Worm (Caenorhabditis elegans) whole organism, L4 larva: ENCODE results near the gene W04D12.1.

ENCODE experiments used
- F37D6.2 ChIP-seq: sonication (generic microtip); optimal IDR thresholded peaks from 2 replicates; lab custom pipeline; 2016; ENCODE audit warnings: mild to moderate bottlenecking, missing genetic modification characterization, missing compliant biosample characterization
- F49E8.2 ChIP-seq: sonication (generic microtip); optimal IDR thresholded peaks from 2 replicates; lab custom pipeline; 2016; ENCODE audit warnings: missing compliant biosample characterization, mild to moderate bottlenecking, missing genetic modification characterization, borderline replicate concordance
- R02D3.7 ChIP-seq: fragments of 150-350 bp; sonication (generic microtip); optimal IDR thresholded peaks from 3 replicates; lab custom pipeline; 2014; ENCODE audit warnings: missing biosample characterization, missing genetic modification characterization
- Y105C5A.15 ChIP-seq: fragments of 200-800 bp; sonication (Bioruptor generic); IDR thresholded peaks from 2 replicates; pipeline ENCODE4 v1.3.6; 2022; ENCODE audit warnings: missing genetic modification characterization, missing compliant biosample characterization
- Y48G9A.11 ChIP-seq: fragments of 200-800 bp; sonication (Bioruptor generic); IDR thresholded peaks from 2 replicates; pipeline ENCODE4 v1.3.6; 2022; ENCODE audit warnings: missing genetic modification reagents, missing genetic modification characterization, missing compliant biosample characterization
- ZK337.2 ChIP-seq: fragments of 200-800 bp; sonication (Bioruptor generic); IDR thresholded peaks from 2 replicates; pipeline ENCODE4 v1.3.6; 2022; ENCODE audit warnings: missing genetic modification reagents, missing genetic modification characterization, missing compliant biosample characterization
- ZK546.5 ChIP-seq, 2 experiments: sonication (generic microtip); optimal IDR thresholded peaks; 2 replicates each; lab custom pipeline; 2017; ENCODE audit warnings: missing biosample characterization in 2 of 2, missing genetic modification characterization in 2 of 2
- arid-1 ChIP-seq: fragments of 200-800 bp; sonication (Bioruptor generic); conservative IDR thresholded peaks from 2 replicates; pipeline ENCODE4 v1.3.6; 2022; ENCODE audit warnings: missing genetic modification reagents, missing genetic modification characterization, missing compliant biosample characterization
- ceh-28 ChIP-seq: fragments of 150-350 bp; optimal IDR thresholded peaks from 2 replicates; lab custom pipeline; 2014; ENCODE audit warnings: missing biosample characterization, missing genetic modification reagents, missing genetic modification characterization
- cey-2 ChIP-seq: sonication (generic microtip); optimal IDR thresholded peaks from 3 replicates; lab custom pipeline; 2017; ENCODE audit warnings: missing genetic modification characterization, mild to moderate bottlenecking, missing compliant biosample characterization, antibody characterized with exemption, borderline replicate concordance; ENCODE audit not compliant: insufficient read depth
- ctbp-1 ChIP-seq: fragments of 200-800 bp; sonication (Bioruptor generic); IDR thresholded peaks from 2 replicates; pipeline ENCODE4 v1.3.6; 2022; ENCODE audit warnings: missing genetic modification reagents, missing genetic modification characterization, missing compliant biosample characterization
- daf-16 ChIP-seq, 3 experiments: sonication (generic microtip); optimal IDR thresholded peaks; 2 replicates each; lab custom pipeline; 2016 to 2017; ENCODE audit warnings: missing genetic modification characterization in 3 of 3, missing genetic modification reagents in 3 of 3, mild to moderate bottlenecking in 2 of 3, missing compliant biosample characterization in 2 of 3, missing biosample characterization in 1 of 3, moderate library complexity in 1 of 3
- daf-8 ChIP-seq: fragments of 200-800 bp; sonication (Bioruptor generic); IDR thresholded peaks from 2 replicates; pipeline ENCODE4 v1.3.6; 2022; ENCODE audit warnings: missing genetic modification characterization, missing compliant biosample characterization
- dmd-6 ChIP-seq: fragments of 200-800 bp; sonication (Bioruptor generic); IDR thresholded peaks from 2 replicates; pipeline ENCODE4 v1.3.6; 2022; ENCODE audit warnings: missing genetic modification reagents, missing genetic modification characterization, missing compliant biosample characterization
- dmd-8 ChIP-seq: fragments of 200-800 bp; sonication (Bioruptor generic); IDR thresholded peaks from 2 replicates; pipeline ENCODE4 v1.3.6; 2022; ENCODE audit warnings: missing genetic modification characterization, missing compliant biosample characterization
- duxl-1 ChIP-seq: sonication (generic microtip); optimal IDR thresholded peaks from 2 replicates; lab custom pipeline; 2016; ENCODE audit warnings: mild to moderate bottlenecking, missing genetic modification characterization, moderate library complexity, missing compliant biosample characterization; ENCODE audit not compliant: poor library complexity
- dve-1 ChIP-seq: sonication (generic microtip); optimal IDR thresholded peaks from 2 replicates; lab custom pipeline; 2017; ENCODE audit warnings: antibody characterized with exemption, mild to moderate bottlenecking, missing genetic modification characterization, missing compliant biosample characterization; ENCODE audit not compliant: insufficient read depth
- egl-43 ChIP-seq: fragments of 200-800 bp; sonication (Bioruptor generic); IDR thresholded peaks from 2 replicates; pipeline ENCODE4 v1.3.6; 2022; ENCODE audit warnings: missing genetic modification reagents, missing genetic modification characterization, missing compliant biosample characterization
- fkh-10 ChIP-seq: fragments of 150-350 bp; optimal IDR thresholded peaks from 2 replicates; lab custom pipeline; 2014; ENCODE audit warnings: missing biosample characterization, missing genetic modification reagents, missing genetic modification characterization
- fos-1 ChIP-seq: fragments of 150-350 bp; optimal IDR thresholded peaks from 2 replicates; lab custom pipeline; 2014; ENCODE audit warnings: missing biosample characterization, missing genetic modification characterization
- gei-8 ChIP-seq: fragments of 200-800 bp; sonication (Bioruptor generic); optimal IDR thresholded peaks from 2 replicates; lab custom pipeline; 2018; ENCODE audit warnings: mild to moderate bottlenecking, missing genetic modification characterization, missing compliant biosample characterization
- hif-1 ChIP-seq, 2 experiments: sonication (generic microtip); optimal IDR thresholded peaks; 2 replicates each; lab custom pipeline; 2016 to 2017; ENCODE audit warnings: missing compliant biosample characterization in 2 of 2, missing genetic modification characterization in 2 of 2, missing genetic modification reagents in 2 of 2, missing genotype in 2 of 2, mild to moderate bottlenecking in 1 of 2
- hlh-30 ChIP-seq: sonication (generic microtip); optimal IDR thresholded peaks from 2 replicates; lab custom pipeline; 2017; ENCODE audit warnings: antibody characterized with exemption, mild to moderate bottlenecking, missing genetic modification characterization, missing compliant biosample characterization; ENCODE audit not compliant: insufficient read depth
- lin-13 ChIP-seq: fragments of 150-350 bp; optimal IDR thresholded peaks from 2 replicates; lab custom pipeline; 2014; ENCODE audit warnings: missing biosample characterization, missing genetic modification reagents, missing genetic modification characterization
- lin-38 ChIP-seq: fragments of 200-800 bp; sonication (Bioruptor generic); IDR thresholded peaks from 2 replicates; pipeline ENCODE4 v1.3.6; 2022; ENCODE audit warnings: missing genetic modification reagents, missing genetic modification characterization, missing compliant biosample characterization
- madf-9 ChIP-seq: fragments of 200-800 bp; sonication (Bioruptor generic); conservative IDR thresholded peaks from 2 replicates; pipeline ENCODE4 v1.3.6; 2022; ENCODE audit warnings: missing genetic modification reagents, missing genetic modification characterization, missing compliant biosample characterization
- mdl-1 ChIP-seq, 2 experiments: fragments of 150-350 bp in 1 of 2; sonication (generic microtip) in 1 of 2; optimal IDR thresholded peaks; 2 replicates each; lab custom pipeline; 2014 to 2017; ENCODE audit warnings: missing biosample characterization in 2 of 2, missing genetic modification characterization in 2 of 2
- mep-1 ChIP-seq: fragments of 150-350 bp; sonication (generic microtip); optimal IDR thresholded peaks from 3 replicates; lab custom pipeline; 2014; ENCODE audit warnings: missing biosample characterization, missing genetic modification characterization
- mes-2 ChIP-seq: sonication (generic microtip); optimal IDR thresholded peaks from 2 replicates; lab custom pipeline; 2016; ENCODE audit warnings: missing genotype, mild to moderate bottlenecking, missing genetic modification characterization, missing compliant biosample characterization; ENCODE audit not compliant: poor library complexity, severe bottlenecking
- nhr-10 ChIP-seq: fragments of 150-350 bp; optimal IDR thresholded peaks from 2 replicates; lab custom pipeline; 2014; ENCODE audit warnings: missing biosample characterization, missing genetic modification characterization
- nhr-11 ChIP-seq: fragments of 150-350 bp; optimal IDR thresholded peaks from 2 replicates; lab custom pipeline; 2014; ENCODE audit warnings: missing biosample characterization, missing genetic modification characterization
- nhr-41 ChIP-seq: fragments of 200-800 bp; sonication (Bioruptor generic); IDR thresholded peaks from 2 replicates; pipeline ENCODE4 v1.3.6; 2022; ENCODE audit warnings: missing genetic modification reagents, missing genetic modification characterization, missing compliant biosample characterization
- nhr-76 ChIP-seq: fragments of 150-350 bp; optimal IDR thresholded peaks from 2 replicates; lab custom pipeline; 2014; ENCODE audit warnings: missing biosample characterization, missing genetic modification characterization
- nhr-77 ChIP-seq: fragments of 150-350 bp; optimal IDR thresholded peaks from 2 replicates; lab custom pipeline; 2014; ENCODE audit warnings: missing biosample characterization, missing genetic modification characterization
- php-3 ChIP-seq: fragments of 200-800 bp; sonication (Bioruptor generic); IDR thresholded peaks from 2 replicates; pipeline ENCODE4 v1.3.6; 2022; ENCODE audit warnings: missing genetic modification reagents, missing genetic modification characterization, missing compliant biosample characterization
- sdz-12 ChIP-seq: fragments of 200-800 bp; sonication (Bioruptor generic); optimal IDR thresholded peaks from 2 replicates; lab custom pipeline; 2018; ENCODE audit warnings: mild to moderate bottlenecking, missing genetic modification characterization, missing compliant biosample characterization
- set-16 ChIP-seq: fragments of 200-800 bp; sonication (Bioruptor generic); IDR thresholded peaks from 2 replicates; pipeline ENCODE4 v1.3.6; 2022; ENCODE audit warnings: missing genetic modification reagents, missing genetic modification characterization, missing compliant biosample characterization
- spr-1 ChIP-seq: sonication (generic microtip); optimal IDR thresholded peaks from 2 replicates; lab custom pipeline; 2016; ENCODE audit warnings: mild to moderate bottlenecking, missing genetic modification characterization, missing compliant biosample characterization
- spr-3 ChIP-seq: fragments of 200-800 bp; sonication (Bioruptor generic); optimal IDR thresholded peaks from 2 replicates; lab custom pipeline; 2018; ENCODE audit warnings: mild to moderate bottlenecking, missing genetic modification characterization, missing compliant biosample characterization
- tag-97 ChIP-seq: fragments of 200-800 bp; sonication (Bioruptor generic); IDR thresholded peaks from 2 replicates; pipeline ENCODE4 v1.3.6; 2022; ENCODE audit warnings: missing genetic modification characterization, missing compliant biosample characterization
- tra-1 ChIP-seq: fragments of 200-800 bp; sonication (Bioruptor generic); IDR thresholded peaks from 2 replicates; pipeline ENCODE4 v1.3.6; 2022; ENCODE audit warnings: missing genetic modification reagents, missing genetic modification characterization, missing compliant biosample characterization
- unc-130 ChIP-seq: sonication (generic microtip); optimal IDR thresholded peaks from 2 replicates; lab custom pipeline; 2016; ENCODE audit warnings: missing genetic modification reagents, missing genetic modification characterization, missing compliant biosample characterization
- unc-62 ChIP-seq, 3 experiments: fragments of 150-350 bp in 1 of 3; sonication (generic microtip); optimal IDR thresholded peaks in 2 of 3; peaks in 1 of 3; 1 replicate in 1 of 3; 2 replicates in 2 of 3; lab custom pipeline; 2014 to 2017; ENCODE audit warnings: missing biosample characterization in 3 of 3, missing genetic modification characterization in 3 of 3, missing genetic modification reagents in 3 of 3, missing genotype in 1 of 3
- zag-1 ChIP-seq: fragments of 150-350 bp; optimal IDR thresholded peaks from 2 replicates; lab custom pipeline; 2014; ENCODE audit warnings: missing biosample characterization, missing genetic modification characterization
- zfp-2 ChIP-seq: sonication (generic microtip); optimal IDR thresholded peaks from 2 replicates; lab custom pipeline; 2016; ENCODE audit warnings: mild to moderate bottlenecking, missing genetic modification characterization, missing compliant biosample characterization
- zfp-3 ChIP-seq: fragments of 200-800 bp; sonication (Bioruptor generic); conservative IDR thresholded peaks from 2 replicates; pipeline ENCODE4 v1.3.6; 2022; ENCODE audit warnings: missing genetic modification reagents, missing genetic modification characterization, missing compliant biosample characterization
- zip-2 ChIP-seq: fragments of 150-350 bp; optimal IDR thresholded peaks from 2 replicates; lab custom pipeline; 2014; ENCODE audit warnings: missing biosample characterization, missing genetic modification characterization
- ztf-11 ChIP-seq: fragments of 150-350 bp; optimal IDR thresholded peaks from 2 replicates; lab custom pipeline; 2014; ENCODE audit warnings: missing biosample characterization, missing genetic modification characterization

Gene W04D12.1

DNA sequence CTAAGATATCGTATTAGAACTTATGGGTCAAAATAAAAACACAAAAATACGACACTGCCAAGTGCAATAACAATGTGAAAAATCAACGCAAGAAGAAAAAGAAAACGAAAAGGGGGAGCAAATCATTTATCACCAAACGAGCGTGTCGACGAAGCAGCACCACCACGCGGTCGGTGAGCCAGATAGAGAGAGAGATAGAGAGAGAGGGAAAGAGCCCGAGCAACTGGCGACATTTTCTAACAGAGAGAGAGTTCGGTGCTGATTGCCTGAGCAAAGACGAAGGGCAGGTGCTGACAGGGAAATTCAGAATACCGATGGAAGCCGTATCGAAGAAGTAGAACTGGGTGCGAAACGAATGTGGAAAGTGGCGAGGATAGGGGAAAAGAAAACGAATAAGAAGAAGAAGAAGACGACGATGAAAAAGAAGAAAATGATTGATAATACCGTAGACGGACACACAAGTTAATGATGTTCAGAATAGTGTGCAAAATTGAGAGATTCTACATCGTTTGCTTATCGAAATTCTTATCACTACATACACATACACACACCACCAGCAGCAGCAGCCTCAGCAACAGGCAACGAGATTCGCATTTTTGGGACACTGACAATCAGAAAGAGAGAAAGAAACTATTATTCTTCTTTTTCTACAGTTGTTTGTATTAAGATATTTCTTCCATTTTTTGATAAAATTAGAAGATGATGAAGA lies 1.4 kb upstream of the W04D12.1 start (continued):
- TF ChIP-seq madf-9 (GFP tag; lab: Robert Waterston, UW): no peak
- TF ChIP-seq nhr-76: no peak
- TF ChIP-seq Y105C5A.15: no peak
- TF ChIP-seq daf-16 (GFP tag; optimal IDR thresholded peaks at IDR 0.05; lab: Kevin White, UChicago): peak in 1 of 2 experiments; percentile 1
- TF ChIP-seq daf-16 (tag; optimal IDR thresholded peaks at IDR 0.05; lab: Kevin White, UChicago): peak; percentile 69
- TF ChIP-seq daf-8 (GFP tag; lab: Robert Waterston, UW): no peak
- no peak for TF ChIP-seq spr-3 (GFP tag; lab: Kevin White, UChicago)
- no peak for TF ChIP-seq spr-1 (tag; lab: Kevin White, UChicago)
- peak; percentile 84 for TF ChIP-seq dve-1 (tag; lab: Kevin White, UChicago)
- no peak for TF ChIP-seq ceh-28
- TF ChIP-seq nhr-10 (tag; lab: Kevin White, UChicago): no peak
- TF ChIP-seq gei-8 (GFP tag; lab: Kevin White, UChicago): no peak
- TF ChIP-seq ZK337.2 (GFP tag; lab: Robert Waterston, UW): no peak
- TF ChIP-seq zag-1: no peak
- TF ChIP-seq arid-1 (GFP tag; lab: Robert Waterston, UW): no peak
- no peak for TF ChIP-seq lin-38 (GFP tag; lab: Robert Waterston, UW)
- TF ChIP-seq ztf-11 (tag; lab: Kevin White, UChicago): no peak
- TF ChIP-seq mes-2 (tag; lab: Kevin White, UChicago): peak; percentile 66
- no peak for TF ChIP-seq ctbp-1 (GFP tag; lab: Robert Waterston, UW)
- no peak for TF ChIP-seq zfp-2 (tag; lab: Kevin White, UChicago)
- TF ChIP-seq F37D6.2 (tag; lab: Kevin White, UChicago): no peak
- no peak for TF ChIP-seq cey-2
- peak; percentile 27 for TF ChIP-seq mep-1
- no peak for TF ChIP-seq fos-1 (tag; lab: Kevin White, UChicago)
- TF ChIP-seq php-3 (GFP tag; lab: Robert Waterston, UW): no peak
- no peak for TF ChIP-seq duxl-1 (tag; lab: Kevin White, UChicago)
- TF ChIP-seq nhr-11: peak; percentile 25
- TF ChIP-seq egl-43 (GFP tag; lab: Robert Waterston, UW): no peak
- peak; percentile 50 for TF ChIP-seq set-16
- TF ChIP-seq Y48G9A.11 (GFP tag; lab: Robert Waterston, UW): no peak
- TF ChIP-seq zfp-3 (GFP tag; lab: Robert Waterston, UW): no peak
- no peak for TF ChIP-seq nhr-41
- peak in 1 of 2 experiments; percentile 88 for TF ChIP-seq unc-62 (GFP tag; optimal IDR thresholded peaks at IDR 0.05 in 1 of 2; lab: Kevin White, UChicago)
- TF ChIP-seq unc-62 (tag; optimal IDR thresholded peaks at IDR 0.05; lab: Kevin White, UChicago): no peak
- TF ChIP-seq zip-2 (tag; lab: Kevin White, UChicago): no peak
- TF ChIP-seq ZK546.5 (tag; optimal IDR thresholded peaks at IDR 0.05; lab: Kevin White, UChicago): no peak
- TF ChIP-seq dmd-8: no peak
- peak; percentile 71 for TF ChIP-seq dmd-6
- no peak for TF ChIP-seq unc-130
- no peak for TF ChIP-seq R02D3.7 (tag; lab: Kevin White, UChicago)
- TF ChIP-seq hif-1 (tag; optimal IDR thresholded peaks at IDR 0.05; lab: Kevin White, UChicago): no peak
- peak; percentile 41; the same call in 1 of the 2 replicates for TF ChIP-seq tra-1 (GFP tag; lab: Robert Waterston, UW)
- no peak for TF ChIP-seq sdz-12 (GFP tag; lab: Kevin White, UChicago)
- no peak for TF ChIP-seq F49E8.2 (tag; lab: Kevin White, UChicago)
- no peak for TF ChIP-seq tag-97 (GFP tag; lab: Robert Waterston, UW)
- no peak for TF ChIP-seq fkh-10 (GFP tag; lab: Kevin White, UChicago)
- TF ChIP-seq hlh-30 (tag; lab: Kevin White, UChicago): peak; percentile 7
- peak in 1 of 2 experiments; percentile 31 for TF ChIP-seq mdl-1 (tag; optimal IDR thresholded peaks at IDR 0.05; lab: Kevin White, UChicago)
- TF ChIP-seq nhr-77 (tag; lab: Kevin White, UChicago): peak; percentile 16
- no peak for TF ChIP-seq lin-13 (GFP tag; lab: Kevin White, UChicago)
